Fruit fly (Drosophila melanogaster) whole organism, embryonic: ENCODE data around the gene Mdh1.

Experiments
- Aef1 ChIP-seq: fragments of 200-800 bp; sonication (Bioruptor generic); IDR thresholded peaks from 3 replicates; pipeline ENCODE4 v1.3.6; 2022; ENCODE audit warnings: missing biosample characterization, missing genetic modification characterization
- Bdp1 ChIP-seq: fragments of 200-800 bp; sonication (Bioruptor generic); optimal IDR thresholded peaks from 3 replicates; lab custom pipeline; 2016; ENCODE audit warnings: missing biosample characterization, missing genetic modification characterization
- BtbVII ChIP-seq: fragments of 200-800 bp; sonication (Bioruptor generic); optimal IDR thresholded peaks from 3 replicates; lab custom pipeline; 2017; ENCODE audit warnings: missing biosample characterization, mild to moderate bottlenecking, missing genetic modification characterization
- CG10543 ChIP-seq: fragments of 200-800 bp; sonication (Bioruptor generic); optimal IDR thresholded peaks from 3 replicates; lab custom pipeline; 2017; ENCODE audit warnings: missing biosample characterization, mild to moderate bottlenecking, missing genetic modification characterization, moderate library complexity
- CG11560 ChIP-seq: fragments of 200-800 bp; sonication (Bioruptor generic); IDR thresholded peaks from 3 replicates; pipeline ENCODE4 v1.3.6; 2022; ENCODE audit warnings: missing biosample characterization, missing genetic modification characterization
- CG11695 ChIP-seq: fragments of 200-800 bp; sonication (Bioruptor generic); IDR thresholded peaks from 3 replicates; pipeline ENCODE4 v1.3.6; 2022; ENCODE audit warnings: missing biosample characterization, missing genetic modification characterization
- CG12236 ChIP-seq: fragments of 200-800 bp; sonication (Bioruptor generic); optimal IDR thresholded peaks from 2 replicates; lab custom pipeline; 2016; ENCODE audit warnings: missing biosample characterization, missing genetic modification characterization
- CG14710 ChIP-seq: fragments of 200-800 bp; sonication (Bioruptor generic); optimal IDR thresholded peaks from 3 replicates; lab custom pipeline; 2019; ENCODE audit warnings: missing biosample characterization, mild to moderate bottlenecking, missing genetic modification characterization, moderate library complexity
- CG14860 ChIP-seq: fragments of 200-800 bp; sonication (Bioruptor generic); IDR thresholded peaks from 3 replicates; pipeline ENCODE4 v1.3.6; 2022; ENCODE audit warnings: missing biosample characterization, missing genetic modification characterization; ENCODE audit not compliant: partially characterized antibody
- CG15011 ChIP-seq: fragments of 200-800 bp; sonication (Bioruptor generic); optimal IDR thresholded peaks from 3 replicates; lab custom pipeline; 2018; ENCODE audit warnings: missing biosample characterization, mild to moderate bottlenecking, missing genetic modification characterization
- CG15601 ChIP-seq: fragments of 200-800 bp; sonication (Bioruptor generic); optimal IDR thresholded peaks from 3 replicates; lab custom pipeline; 2019; ENCODE audit warnings: missing biosample characterization, mild to moderate bottlenecking, missing genetic modification characterization, moderate library complexity
- CG17186 ChIP-seq: fragments of 200-800 bp; sonication (Bioruptor generic); optimal IDR thresholded peaks from 3 replicates; lab custom pipeline; 2017; ENCODE audit warnings: missing biosample characterization, missing genetic modification reagents, missing genetic modification characterization
- CG42726 ChIP-seq: fragments of 200-800 bp; sonication (Bioruptor generic); IDR thresholded peaks from 2 replicates; pipeline ENCODE4 v1.3.6; 2022; ENCODE audit warnings: missing biosample characterization, missing genetic modification characterization; ENCODE audit not compliant: partially characterized antibody
- CG6765 ChIP-seq: fragments of 200-800 bp; sonication (Bioruptor generic); optimal IDR thresholded peaks from 3 replicates; lab custom pipeline; 2017; ENCODE audit warnings: missing biosample characterization, mild to moderate bottlenecking, missing genetic modification characterization
- CG7839 ChIP-seq: fragments of 200-800 bp; sonication (Bioruptor generic); optimal IDR thresholded peaks from 3 replicates; lab custom pipeline; 2018; ENCODE audit warnings: missing biosample characterization, mild to moderate bottlenecking, missing genetic modification characterization, moderate library complexity
- CG8359 ChIP-seq: fragments of 200-800 bp; sonication (Bioruptor generic); optimal IDR thresholded peaks from 2 replicates; lab custom pipeline; 2017; ENCODE audit warnings: missing biosample characterization, mild to moderate bottlenecking, missing genetic modification characterization, borderline replicate concordance
- CG8944 ChIP-seq: fragments of 200-800 bp; sonication (Bioruptor generic); optimal IDR thresholded peaks from 3 replicates; lab custom pipeline; 2016; ENCODE audit warnings: missing biosample characterization, missing genetic modification characterization
- CG9215 ChIP-seq: fragments of 200-800 bp; sonication (Bioruptor generic); IDR thresholded peaks from 2 replicates; pipeline ENCODE4 v1.3.6; 2022; ENCODE audit warnings: missing biosample characterization, missing genetic modification characterization
- CrebB ChIP-seq: fragments of 200-800 bp; sonication (Bioruptor generic); optimal IDR thresholded peaks from 3 replicates; lab custom pipeline; 2018; ENCODE audit warnings: missing biosample characterization, mild to moderate bottlenecking, missing genetic modification characterization
- E2f1 ChIP-seq: fragments of 200-800 bp; sonication (Bioruptor generic); IDR thresholded peaks from 2 replicates; pipeline ENCODE4 v1.3.6; 2022; ENCODE audit warnings: missing biosample characterization, missing genetic modification characterization
- Ets97D ChIP-seq: fragments of 200-800 bp; sonication (Bioruptor generic); optimal IDR thresholded peaks from 3 replicates; lab custom pipeline; 2016; ENCODE audit warnings: missing biosample characterization, missing genetic modification characterization
- HHEX ChIP-seq: fragments of 200-800 bp; sonication (Bioruptor generic); optimal IDR thresholded peaks from 3 replicates; lab custom pipeline; 2017; ENCODE audit warnings: missing biosample characterization, mild to moderate bottlenecking, missing genetic modification characterization, missing genetic modification reagents
- Oaz ChIP-seq: fragments of 200-800 bp; sonication (Bioruptor generic); IDR thresholded peaks from 2 replicates; pipeline ENCODE4 v1.3.6; 2022; ENCODE audit warnings: missing biosample characterization, missing genetic modification characterization
- Scr ChIP-seq: fragments of 200-800 bp; sonication (Bioruptor generic); IDR thresholded peaks from 2 replicates; pipeline ENCODE4 v1.3.6; 2022; ENCODE audit warnings: missing biosample characterization, missing genetic modification characterization; ENCODE audit not compliant: partially characterized antibody
- Sry-β ChIP-seq: fragments of 200-800 bp; sonication (Bioruptor generic); optimal IDR thresholded peaks from 2 replicates; lab custom pipeline; 2018; ENCODE audit warnings: missing biosample characterization, mild to moderate bottlenecking, missing genetic modification characterization, moderate library complexity
- Sry-δ ChIP-seq: fragments of 200-800 bp; sonication (Bioruptor generic); optimal IDR thresholded peaks from 2 replicates; lab custom pipeline; 2016; ENCODE audit warnings: missing biosample characterization, missing genetic modification characterization
- bab2 ChIP-seq: fragments of 200-800 bp; sonication (Bioruptor generic); optimal IDR thresholded peaks from 2 replicates; lab custom pipeline; 2016; ENCODE audit warnings: missing biosample characterization, missing genetic modification characterization
- br ChIP-seq: fragments of >200 bp; optimal IDR thresholded peaks from 2 replicates; lab custom pipeline; 2017
- caup ChIP-seq: fragments of 200-800 bp; sonication (Bioruptor generic); optimal IDR thresholded peaks from 3 replicates; lab custom pipeline; 2017; ENCODE audit warnings: missing biosample characterization, mild to moderate bottlenecking, missing genetic modification characterization, moderate library complexity; ENCODE audit not compliant: severe bottlenecking
- chif ChIP-seq, 2 experiments: fragments of 200-800 bp; sonication (Bioruptor generic); optimal IDR thresholded peaks; 3 replicates each; lab custom pipeline; 2016; ENCODE audit warnings: missing biosample characterization in 2 of 2, missing genetic modification characterization in 2 of 2
- ci ChIP-seq: fragments of 200-800 bp; sonication (Bioruptor generic); IDR thresholded peaks from 3 replicates; pipeline ENCODE4 v1.3.6; 2022; ENCODE audit warnings: missing biosample characterization, missing genetic modification characterization
- dati ChIP-seq: fragments of 200-800 bp; sonication (Bioruptor generic); IDR thresholded peaks from 2 replicates; pipeline ENCODE4 v1.3.6; 2022; ENCODE audit warnings: missing biosample characterization, missing genetic modification characterization
- dimm ChIP-seq: fragments of 200-800 bp; sonication (Bioruptor generic); IDR thresholded peaks from 2 replicates; pipeline ENCODE4 v1.3.6; 2022; ENCODE audit warnings: missing biosample characterization, missing genetic modification characterization
- fd3F ChIP-seq: fragments of 200-800 bp; sonication (Bioruptor generic); optimal IDR thresholded peaks from 2 replicates; lab custom pipeline; 2018; ENCODE audit warnings: missing biosample characterization, mild to moderate bottlenecking, missing genetic modification characterization, moderate library complexity
- hb ChIP-seq: fragments of 200-800 bp; sonication (Bioruptor generic); IDR thresholded peaks from 3 replicates; pipeline ENCODE4 v1.3.6; 2022; ENCODE audit warnings: missing biosample characterization, missing genetic modification characterization; ENCODE audit not compliant: partially characterized antibody
- her ChIP-seq: fragments of 200-800 bp; sonication (Bioruptor generic); optimal IDR thresholded peaks from 2 replicates; lab custom pipeline; 2016; ENCODE audit warnings: missing biosample characterization, missing genetic modification characterization
- hkb ChIP-seq, 2 experiments: fragments of 200-800 bp in 1 of 2; fragments of >200 bp in 1 of 2; sonication (Bioruptor generic) in 1 of 2; IDR thresholded peaks in 1 of 2; optimal IDR thresholded peaks in 1 of 2; 2 replicates each; pipeline versions ENCODE4 v1.3.6 to Lab custom; 2017 to 2022; ENCODE audit warnings: missing biosample characterization in 1 of 2, missing genetic modification characterization in 1 of 2
- kay ChIP-seq: fragments of 200-800 bp; sonication (Bioruptor generic); optimal IDR thresholded peaks from 2 replicates; lab custom pipeline; 2016; ENCODE audit warnings: missing biosample characterization, missing genetic modification characterization
- klu ChIP-seq: fragments of 200-800 bp; sonication (Bioruptor generic); IDR thresholded peaks from 2 replicates; pipeline ENCODE4 v1.3.6; 2022; ENCODE audit warnings: missing biosample characterization, missing genetic modification characterization
- nerfin-2 ChIP-seq: fragments of 200-800 bp; sonication (Bioruptor generic); IDR thresholded peaks from 2 replicates; pipeline ENCODE4 v1.3.6; 2022; ENCODE audit warnings: missing biosample characterization, missing genetic modification characterization; ENCODE audit not compliant: partially characterized antibody
- odd ChIP-seq: fragments of 200-800 bp; sonication (Bioruptor generic); optimal IDR thresholded peaks from 2 replicates; lab custom pipeline; 2017; ENCODE audit warnings: missing biosample characterization, mild to moderate bottlenecking, missing genetic modification characterization
- pzg ChIP-seq: fragments of 200-800 bp; sonication (Bioruptor generic); optimal IDR thresholded peaks from 3 replicates; lab custom pipeline; 2018; ENCODE audit warnings: missing biosample characterization, mild to moderate bottlenecking, missing genetic modification characterization, moderate library complexity
- ranshi ChIP-seq: fragments of 200-800 bp; sonication (Bioruptor generic); IDR thresholded peaks from 2 replicates; pipeline ENCODE4 v1.3.6; 2022; ENCODE audit warnings: missing biosample characterization, missing genetic modification characterization
- repo ChIP-seq: fragments of 200-800 bp; sonication (Bioruptor generic); optimal IDR thresholded peaks from 2 replicates; lab custom pipeline; 2016; ENCODE audit warnings: missing biosample characterization, missing genetic modification characterization
- sd ChIP-seq: fragments of 200-800 bp; sonication (Bioruptor generic); optimal IDR thresholded peaks from 3 replicates; lab custom pipeline; 2018; ENCODE audit warnings: missing biosample characterization, mild to moderate bottlenecking, missing genetic modification characterization, moderate library complexity
- sens-2 ChIP-seq: fragments of 200-800 bp; sonication (Bioruptor generic); IDR thresholded peaks from 2 replicates; pipeline ENCODE4 v1.3.6; 2022; ENCODE audit warnings: missing biosample characterization, missing genetic modification characterization
- slou ChIP-seq: fragments of 200-800 bp; sonication (Bioruptor generic); optimal IDR thresholded peaks from 3 replicates; lab custom pipeline; 2016; ENCODE audit warnings: missing biosample characterization, missing genetic modification characterization
- stc ChIP-seq: fragments of 200-800 bp; sonication (Bioruptor generic); IDR thresholded peaks from 2 replicates; pipeline ENCODE4 v1.3.6; 2022; ENCODE audit warnings: missing biosample characterization, missing genetic modification characterization
- sug ChIP-seq: fragments of 200-800 bp; optimal IDR thresholded peaks from 2 replicates; lab custom pipeline; 2019; ENCODE audit warnings: missing biosample characterization, mild to moderate bottlenecking, missing genetic modification characterization, moderate library complexity
- ttk ChIP-seq: fragments of 200-800 bp; sonication (Bioruptor generic); IDR thresholded peaks from 2 replicates; pipeline ENCODE4 v2.1.2; 2022; ENCODE audit warnings: missing biosample characterization, missing genetic modification characterization
- tx ChIP-seq: fragments of 200-800 bp; sonication (Bioruptor generic); optimal IDR thresholded peaks from 2 replicates; lab custom pipeline; 2016; ENCODE audit warnings: missing biosample characterization, missing genetic modification characterization
- usp ChIP-seq: fragments of >200 bp; optimal IDR thresholded peaks from 2 replicates; lab custom pipeline; 2017; ENCODE audit warnings: missing biosample characterization, missing genetic modification characterization

The Mdh1 gene

dm6 chr2L:10437317-10437716, 41.2 kb upstream of the Mdh1 start, which contains the start of gene STUB1 (continued):
- no peak for TF ChIP-seq sd (tag; lab: Kevin White, UChicago)
- no peak for TF ChIP-seq CG9215 (GFP tag; lab: Robert Waterston, UW)
- TF ChIP-seq CG14860: peak; percentile 99
- TF ChIP-seq CG8359: no peak
- no peak for TF ChIP-seq CG15011 (GFP tag; lab: Kevin White, UChicago)
- peak; percentile 99 for TF ChIP-seq hb
- TF ChIP-seq slou (GFP tag; lab: Kevin White, UChicago): no peak
- TF ChIP-seq Oaz (GFP tag; lab: Robert Waterston, UW): no peak
- TF ChIP-seq CrebB (tag; lab: Kevin White, UChicago): no peak
- no peak for TF ChIP-seq ttk
- TF ChIP-seq CG8944 (GFP tag; lab: Kevin White, UChicago): no peak
- no peak; the same call in 2 of the 3 replicates for TF ChIP-seq ci (GFP tag; lab: Robert Waterston, UW)
- TF ChIP-seq dimm: no peak
- TF ChIP-seq CG6765: no peak
- TF ChIP-seq tx (GFP tag; lab: Kevin White, UChicago): no peak
- TF ChIP-seq CG42726 (GFP tag; lab: Robert Waterston, UW): peak; percentile 98
- TF ChIP-seq sens-2: no peak
- TF ChIP-seq Aef1 (GFP tag; lab: Robert Waterston, UW): no peak
- TF ChIP-seq E2f1 (GFP tag; lab: Robert Waterston, UW): no peak
- no peak for TF ChIP-seq Sry-β (GFP tag; lab: Kevin White, UChicago)
- peak; percentile 97 for TF ChIP-seq nerfin-2 (GFP tag; lab: Robert Waterston, UW)
- TF ChIP-seq dati (GFP tag; lab: Robert Waterston, UW): no peak
- peak; percentile 8 for TF ChIP-seq repo
- TF ChIP-seq CG10543: no peak
- peak; percentile 63 for TF ChIP-seq CG17186 (GFP tag; lab: Kevin White, UChicago)
- no peak for TF ChIP-seq Bdp1 (GFP tag; lab: Kevin White, UChicago)
- TF ChIP-seq hkb (optimal IDR thresholded peaks at IDR 0.05; lab: Kevin White, UChicago): no peak
- TF ChIP-seq hkb (GFP tag; IDR thresholded peaks at IDR 0.05; lab: Robert Waterston, UW): no peak
- no peak for TF ChIP-seq fd3F
- TF ChIP-seq br (lab: Kevin White, UChicago): no peak
- no peak for TF ChIP-seq CG11695
- TF ChIP-seq ranshi (GFP tag; lab: Robert Waterston, UW): no peak
- TF ChIP-seq Ets97D: peak; percentile 42
- TF ChIP-seq CG14710 (tag; lab: Kevin White, UChicago): no peak
- no peak for TF ChIP-seq CG15601
- TF ChIP-seq chif (GFP tag; optimal IDR thresholded peaks at IDR 0.05; lab: Kevin White, UChicago): no peak
- no peak for TF ChIP-seq klu
- TF ChIP-seq stc: no peak
- peak; percentile 35 for TF ChIP-seq sug
- no peak for TF ChIP-seq CG12236 (GFP tag; lab: Kevin White, UChicago)
- peak; percentile 96 for TF ChIP-seq Scr (GFP tag; lab: Robert Waterston, UW)
- TF ChIP-seq CG11560 (tag; lab: Robert Waterston, UW): no peak
- no peak for TF ChIP-seq kay (GFP tag; lab: Kevin White, UChicago)
- TF ChIP-seq Sry-δ (GFP tag; lab: Kevin White, UChicago): peak; percentile 89
- peak; percentile 90 for TF ChIP-seq pzg (GFP tag; lab: Kevin White, UChicago)
- TF ChIP-seq odd (GFP tag; lab: Kevin White, UChicago): no peak
- no peak for TF ChIP-seq usp (GFP tag; lab: Kevin White, UChicago)
- TF ChIP-seq BtbVII (GFP tag; lab: Kevin White, UChicago): no peak
- TF ChIP-seq her: peak; percentile 36
- no peak for TF ChIP-seq HHEX (GFP tag; lab: Kevin White, UChicago)
- TF ChIP-seq caup: no peak
- no peak for TF ChIP-seq bab2
- TF ChIP-seq CG7839: no peak
